Worm (Caenorhabditis elegans) whole organism, midembryonic: Measurements from ENCODE around the gene F34D10.8.

ENCODE experiments used
- T22C8.4 ChIP-seq: fragments of 200-800 bp; sonication (Bioruptor generic); IDR thresholded peaks from 2 replicates; pipeline ENCODE4 v1.3.6; 2022; ENCODE audit warnings: missing genetic modification characterization, missing compliant biosample characterization
- flt-1 ChIP-seq: fragments of 200-800 bp; sonication (Bioruptor generic); IDR thresholded peaks from 2 replicates; pipeline ENCODE4 v1.3.6; 2022; ENCODE audit warnings: missing genetic modification characterization, missing compliant biosample characterization

DNA sequence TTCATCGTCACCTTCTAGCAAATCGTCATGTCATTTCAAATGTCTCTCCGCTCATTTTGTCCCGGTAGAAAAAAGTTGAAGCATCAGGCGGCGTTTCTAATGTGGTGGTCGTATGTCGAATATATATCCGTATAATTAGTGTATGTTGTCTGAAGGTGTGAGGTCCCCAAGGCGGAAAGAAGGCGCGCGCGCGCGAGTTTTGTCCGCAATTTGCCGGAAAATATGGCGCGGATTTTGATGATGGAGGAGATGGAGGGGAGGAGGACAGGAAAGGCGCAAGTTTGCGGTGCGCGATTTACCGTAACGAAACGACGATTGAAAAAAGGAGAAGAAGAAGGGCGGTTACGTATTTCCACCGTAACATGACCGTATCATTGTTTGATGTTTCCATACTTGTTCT, 11.5 kb downstream of the F34D10.8 start:
- TF ChIP-seq flt-1 (GFP tag; lab: Robert Waterston, UW) (no peak), T22C8.4 (GFP tag; lab: Robert Waterston, UW) (no peak)
